Worm (Caenorhabditis elegans) whole organism, late embryonic: ENCODE measurements around the gene F55G7.3.
A peak's percentile ranks its signal among the peaks of the same experiment; 100 is the strongest.

Experiments
- C08G9.2 ChIP-seq: sonication (generic microtip); optimal IDR thresholded peaks from 2 replicates; lab custom pipeline; 2016; ENCODE audit warnings: mild to moderate bottlenecking, missing genetic modification characterization, moderate library complexity, missing compliant biosample characterization
- F13H6.1 ChIP-seq: sonication (generic microtip); optimal IDR thresholded peaks from 2 replicates; lab custom pipeline; 2016; ENCODE audit warnings: missing genetic modification characterization, missing compliant biosample characterization
- K09A11.1 ChIP-seq: sonication (generic microtip); optimal IDR thresholded peaks from 2 replicates; lab custom pipeline; 2017; ENCODE audit warnings: antibody characterized with exemption, mild to moderate bottlenecking, missing genetic modification characterization, missing compliant biosample characterization; ENCODE audit not compliant: insufficient read depth
- Y22D7AL.16 ChIP-seq: sonication (generic microtip); optimal IDR thresholded peaks from 2 replicates; lab custom pipeline; 2016; ENCODE audit warnings: missing genetic modification characterization, missing compliant biosample characterization
- ceh-14 ChIP-seq: sonication (generic microtip); optimal IDR thresholded peaks from 2 replicates; lab custom pipeline; 2016; ENCODE audit warnings: missing genotype, missing genetic modification characterization, missing compliant biosample characterization
- ceh-19 ChIP-seq: fragments of 200-800 bp; sonication (Bioruptor generic); optimal IDR thresholded peaks from 2 replicates; lab custom pipeline; 2018; ENCODE audit warnings: mild to moderate bottlenecking, missing genetic modification characterization, missing compliant biosample characterization
- ceh-24 ChIP-seq: sonication (generic microtip); optimal IDR thresholded peaks from 2 replicates; lab custom pipeline; 2016; ENCODE audit warnings: mild to moderate bottlenecking, missing genetic modification characterization, missing compliant biosample characterization
- ceh-30 ChIP-seq: fragments of 150-350 bp; optimal IDR thresholded peaks from 2 replicates; lab custom pipeline; 2014; ENCODE audit warnings: missing biosample characterization, missing genetic modification characterization
- ceh-31 ChIP-seq: sonication (generic microtip); optimal IDR thresholded peaks from 2 replicates; lab custom pipeline; 2016; ENCODE audit warnings: missing genetic modification characterization, missing compliant biosample characterization
- ceh-34 ChIP-seq: sonication (generic microtip); optimal IDR thresholded peaks from 2 replicates; lab custom pipeline; 2016; ENCODE audit warnings: mild to moderate bottlenecking, missing genetic modification characterization, missing compliant biosample characterization
- ceh-45 ChIP-seq: fragments of 200-800 bp; sonication (Bioruptor generic); IDR thresholded peaks from 2 replicates; pipeline ENCODE4 v1.3.6; 2022; ENCODE audit warnings: missing genetic modification reagents, missing genetic modification characterization, missing compliant biosample characterization
- ceh-48 ChIP-seq: sonication (generic microtip); optimal IDR thresholded peaks from 2 replicates; lab custom pipeline; 2016; ENCODE audit warnings: missing genetic modification characterization, inconsistent platforms, missing compliant biosample characterization
- ceh-6 ChIP-seq: fragments of 200-800 bp; sonication (Bioruptor generic); optimal IDR thresholded peaks from 2 replicates; lab custom pipeline; 2018; ENCODE audit warnings: mild to moderate bottlenecking, missing genetic modification characterization, missing compliant biosample characterization
- ceh-9 ChIP-seq: sonication (generic microtip); optimal IDR thresholded peaks from 2 replicates; lab custom pipeline; 2016; ENCODE audit warnings: mild to moderate bottlenecking, missing genetic modification characterization, inconsistent platforms, missing compliant biosample characterization
- dve-1 ChIP-seq: sonication (generic microtip); optimal IDR thresholded peaks from 2 replicates; lab custom pipeline; 2017; ENCODE audit warnings: antibody characterized with exemption, mild to moderate bottlenecking, missing genetic modification characterization, missing compliant biosample characterization
- elt-4 ChIP-seq: sonication (generic microtip); optimal IDR thresholded peaks from 2 replicates; lab custom pipeline; 2016; ENCODE audit warnings: missing genetic modification characterization, missing compliant biosample characterization
- ets-4 ChIP-seq: sonication (generic microtip); optimal IDR thresholded peaks from 2 replicates; lab custom pipeline; 2016; ENCODE audit warnings: missing genetic modification characterization, missing compliant biosample characterization
- fax-1 ChIP-seq: sonication (generic microtip); optimal IDR thresholded peaks from 2 replicates; lab custom pipeline; 2016; ENCODE audit warnings: missing genotype, missing genetic modification characterization, missing compliant biosample characterization
- fkh-10 ChIP-seq: fragments of 150-350 bp; optimal IDR thresholded peaks from 2 replicates; lab custom pipeline; 2014; ENCODE audit warnings: missing biosample characterization, missing genetic modification reagents, missing genetic modification characterization
- hlh-15 ChIP-seq: sonication (generic microtip); optimal IDR thresholded peaks from 2 replicates; lab custom pipeline; 2016; ENCODE audit warnings: missing genetic modification characterization, missing compliant biosample characterization
- hlh-30 ChIP-seq: sonication (generic microtip); optimal IDR thresholded peaks from 2 replicates; lab custom pipeline; 2017; ENCODE audit warnings: antibody characterized with exemption, missing genetic modification characterization, missing compliant biosample characterization; ENCODE audit not compliant: insufficient read depth
- lim-6 ChIP-seq: sonication (generic microtip); optimal IDR thresholded peaks from 2 replicates; lab custom pipeline; 2016; ENCODE audit warnings: missing genetic modification characterization, missing compliant biosample characterization
- madf-2 ChIP-seq: sonication (generic microtip); optimal IDR thresholded peaks from 2 replicates; lab custom pipeline; 2017; ENCODE audit warnings: missing genetic modification characterization, missing compliant biosample characterization
- nfya-1 ChIP-seq: sonication (generic microtip); optimal IDR thresholded peaks from 2 replicates; lab custom pipeline; 2017; ENCODE audit warnings: missing genetic modification characterization, mild to moderate bottlenecking, missing compliant biosample characterization, antibody characterized with exemption, moderate library complexity
- nhr-11 ChIP-seq: fragments of 150-350 bp; optimal IDR thresholded peaks from 2 replicates; lab custom pipeline; 2014; ENCODE audit warnings: missing biosample characterization, missing genetic modification characterization
- pag-3 ChIP-seq: sonication (generic microtip); optimal IDR thresholded peaks from 2 replicates; lab custom pipeline; 2016; ENCODE audit warnings: missing compliant biosample characterization, missing genetic modification characterization, borderline replicate concordance
- pat-9 ChIP-seq: fragments of 200-800 bp; sonication (Bioruptor generic); optimal IDR thresholded peaks from 2 replicates; lab custom pipeline; 2018; ENCODE audit warnings: mild to moderate bottlenecking, missing genetic modification characterization, moderate library complexity, missing compliant biosample characterization
- pax-1 ChIP-seq: fragments of 150-350 bp; optimal IDR thresholded peaks from 2 replicates; lab custom pipeline; 2014; ENCODE audit warnings: missing biosample characterization, missing genetic modification characterization
- pha-2 ChIP-seq: sonication (generic microtip); optimal IDR thresholded peaks from 2 replicates; lab custom pipeline; 2017; ENCODE audit warnings: mild to moderate bottlenecking, missing genetic modification characterization, missing compliant biosample characterization
- pha-4 ChIP-seq: fragments of 150-350 bp; optimal IDR thresholded peaks from 2 replicates; lab custom pipeline; 2018; ENCODE audit warnings: missing biosample characterization, missing genetic modification reagents, missing genetic modification characterization
- pqm-1 ChIP-seq: sonication (generic microtip); optimal IDR thresholded peaks from 2 replicates; lab custom pipeline; 2016; ENCODE audit warnings: missing genetic modification characterization, missing compliant biosample characterization
- sdc-2 ChIP-seq: sonication (generic microtip); optimal IDR thresholded peaks from 2 replicates; lab custom pipeline; 2016; ENCODE audit warnings: missing genotype, missing genetic modification characterization, missing compliant biosample characterization
- sox-4 ChIP-seq: sonication (generic microtip); optimal IDR thresholded peaks from 2 replicates; lab custom pipeline; 2017; ENCODE audit warnings: mild to moderate bottlenecking, missing genetic modification characterization, inconsistent platforms, missing compliant biosample characterization
- tbx-2 ChIP-seq: sonication (generic microtip); optimal IDR thresholded peaks from 2 replicates; lab custom pipeline; 2016; ENCODE audit warnings: missing genetic modification characterization, missing compliant biosample characterization
- tbx-7 ChIP-seq: sonication (generic microtip); optimal IDR thresholded peaks from 2 replicates; lab custom pipeline; 2016; ENCODE audit warnings: missing genotype, missing genetic modification characterization, missing compliant biosample characterization
- unc-42 ChIP-seq: sonication (generic microtip); optimal IDR thresholded peaks from 2 replicates; lab custom pipeline; 2016; ENCODE audit warnings: missing genotype, missing genetic modification characterization, missing compliant biosample characterization
- unc-86 ChIP-seq: sonication (generic microtip); optimal IDR thresholded peaks from 2 replicates; lab custom pipeline; 2016; ENCODE audit warnings: missing genetic modification characterization, missing compliant biosample characterization
- ztf-16 ChIP-seq: sonication (generic microtip); optimal IDR thresholded peaks from 2 replicates; lab custom pipeline; 2017; ENCODE audit warnings: missing genetic modification characterization, missing compliant biosample characterization

Gene F55G7.3

ce11 chrX:11902661-11903060 is 39.2 kb downstream of the F55G7.3 start, which contains the start of gene Y62H9A.10:
Gene Y62H9A.10, minus strand, starts transcription at chrX:11902761.
- TF ChIP-seq tbx-7 (tag; lab: Kevin White, UChicago) = no peak
- TF ChIP-seq unc-42 (tag; lab: Kevin White, UChicago) = no peak
- TF ChIP-seq ceh-14 = no peak
- TF ChIP-seq ceh-6 (GFP tag; lab: Kevin White, UChicago) = no peak
- no peak for TF ChIP-seq pax-1 (tag; lab: Kevin White, UChicago)
- no peak for TF ChIP-seq fax-1 (tag; lab: Kevin White, UChicago)
- no peak for TF ChIP-seq sox-4 (tag; lab: Kevin White, UChicago)
- TF ChIP-seq pat-9 (tag; lab: Kevin White, UChicago) = no peak
- no peak for TF ChIP-seq C08G9.2 (tag; lab: Kevin White, UChicago)
- no peak for TF ChIP-seq hlh-30 (tag; lab: Kevin White, UChicago)
- no peak for TF ChIP-seq K09A11.1 (tag; lab: Kevin White, UChicago)
- TF ChIP-seq pha-2 (tag; lab: Kevin White, UChicago) = no peak
- TF ChIP-seq fkh-10 (GFP tag; lab: Kevin White, UChicago) = no peak
- no peak for TF ChIP-seq ceh-30 (tag; lab: Kevin White, UChicago)
- no peak for TF ChIP-seq F13H6.1 (tag; lab: Kevin White, UChicago)

ce11 chrX:11899031-11899430 is 42.8 kb downstream of the F55G7.3 start:
- no peak for TF ChIP-seq ztf-16 (tag; lab: Kevin White, UChicago)
- TF ChIP-seq sdc-2 (tag; lab: Kevin White, UChicago) = peak; percentile 97
- TF ChIP-seq unc-42 (tag; lab: Kevin White, UChicago) = peak; percentile 28
- peak; percentile 46 for TF ChIP-seq ceh-31 (tag; lab: Kevin White, UChicago)

- no peak for TF ChIP-seq ets-4 (tag; lab: Kevin White, UChicago)
- TF ChIP-seq nhr-11 (tag; lab: Kevin White, UChicago) = no peak
- TF ChIP-seq unc-86 = no peak
- no peak for TF ChIP-seq ceh-31 (tag; lab: Kevin White, UChicago)
- no peak for TF ChIP-seq tbx-2
- TF ChIP-seq F13H6.1 (tag; lab: Kevin White, UChicago) = no peak
- TF ChIP-seq ceh-19 = no peak
- TF ChIP-seq ceh-48 (tag; lab: Kevin White, UChicago) = no peak
- TF ChIP-seq nfya-1 (tag; lab: Kevin White, UChicago) = no peak
- TF ChIP-seq Y22D7AL.16 (tag; lab: Kevin White, UChicago) = no peak
- TF ChIP-seq pax-1 (tag; lab: Kevin White, UChicago) = no peak
- no peak for TF ChIP-seq pag-3 (tag; lab: Kevin White, UChicago)
- TF ChIP-seq ceh-45 (GFP tag; lab: Robert Waterston, UW) = no peak
- TF ChIP-seq dve-1 (tag; lab: Kevin White, UChicago) = no peak
- TF ChIP-seq, all 69 proteins: peak for 0
Measured at ce11 chrX:11898040-11898439, 43.8 kb downstream of the F55G7.3 start, which contains the start of gene Y62H9A.9. Gene Y62H9A.9, minus strand, starts transcription at chrX:11898140.

- TF ChIP-seq ceh-24 (tag; lab: Kevin White, UChicago) (no peak), madf-2 (tag; lab: Kevin White, UChicago) (no peak), ceh-9 (tag; lab: Kevin White, UChicago) (no peak), K09A11.1 (tag; lab: Kevin White, UChicago) (no peak), ceh-34 (tag; lab: Kevin White, UChicago) (no peak), tbx-7 (tag; lab: Kevin White, UChicago) (no peak), unc-86 (no peak), fkh-10 (GFP tag; lab: Kevin White, UChicago) (no peak), ceh-48 (tag; lab: Kevin White, UChicago) (no peak), nfya-1 (tag; lab: Kevin White, UChicago) (no peak), hlh-15 (tag; lab: Kevin White, UChicago) (no peak), pha-2 (tag; lab: Kevin White, UChicago) (no peak), F13H6.1 (tag; lab: Kevin White, UChicago) (no peak), ceh-19 (no peak), elt-4 (no peak), C08G9.2 (tag; lab: Kevin White, UChicago) (no peak), pqm-1 (tag; lab: Kevin White, UChicago) (no peak), pha-4 (tag; lab: Kevin White, UChicago) (no peak), lim-6 (tag; lab: Kevin White, UChicago) (no peak), pag-3 (tag; lab: Kevin White, UChicago) (no peak)
Measured at ce11 chrX:11896708-11897107, 45.1 kb downstream of the F55G7.3 start.
